Fruit fly (Drosophila melanogaster) whole organism, pupa: ENCODE data around the gene CG7406.
A peak's percentile ranks its signal among the peaks of the same experiment; 100 is the strongest.

Experiments
- CG12605 ChIP-seq: fragments of 200-800 bp; sonication (Bioruptor generic); IDR thresholded peaks from 2 replicates; pipeline ENCODE4 v1.3.6; 2022; ENCODE audit warnings: missing biosample characterization, missing genetic modification characterization
- CG14655 ChIP-seq: fragments of 200-800 bp; sonication (Bioruptor generic); optimal IDR thresholded peaks from 3 replicates; lab custom pipeline; 2017; ENCODE audit warnings: mild to moderate bottlenecking, missing biosample characterization, missing genetic modification reagents, missing genetic modification characterization
- CG15710 ChIP-seq: fragments of 200-800 bp; sonication (Bioruptor generic); optimal IDR thresholded peaks from 2 replicates; lab custom pipeline; 2018; ENCODE audit warnings: missing biosample characterization, mild to moderate bottlenecking, missing genetic modification characterization, moderate library complexity
- CG17806 ChIP-seq: fragments of 200-800 bp; sonication (Bioruptor generic); optimal IDR thresholded peaks from 2 replicates; lab custom pipeline; 2018; ENCODE audit warnings: missing biosample characterization, mild to moderate bottlenecking, missing genetic modification characterization, moderate library complexity
- CG34367 ChIP-seq: fragments of 200-800 bp; sonication (Bioruptor generic); optimal IDR thresholded peaks from 2 replicates; lab custom pipeline; 2018; ENCODE audit warnings: missing biosample characterization, mild to moderate bottlenecking, missing genetic modification characterization
- CG8159 ChIP-seq: fragments of 200-800 bp; sonication (Bioruptor generic); optimal IDR thresholded peaks from 3 replicates; lab custom pipeline; 2018; ENCODE audit warnings: missing biosample characterization, mild to moderate bottlenecking, missing genetic modification characterization, moderate library complexity
- CG8301 ChIP-seq: fragments of 200-800 bp; sonication (Bioruptor generic); optimal IDR thresholded peaks from 2 replicates; lab custom pipeline; 2018; ENCODE audit warnings: missing biosample characterization, mild to moderate bottlenecking, missing genetic modification characterization
- D1 ChIP-seq: fragments of 200-800 bp; sonication (Bioruptor generic); optimal IDR thresholded peaks from 2 replicates; lab custom pipeline; 2018; ENCODE audit warnings: missing biosample characterization, mild to moderate bottlenecking, missing genetic modification characterization, moderate library complexity
- EcR ChIP-seq: fragments of 200-800 bp; sonication (Bioruptor generic); optimal IDR thresholded peaks from 3 replicates; lab custom pipeline; 2019; ENCODE audit warnings: missing biosample characterization, missing genetic modification characterization, mild to moderate bottlenecking, moderate library complexity, missing genetic modification reagents
- Ets98B ChIP-seq: fragments of 200-800 bp; sonication (Bioruptor generic); IDR thresholded peaks from 2 replicates; pipeline ENCODE4 v1.3.6; 2022; ENCODE audit warnings: missing biosample characterization, missing genetic modification characterization
- Pif1B ChIP-seq: fragments of 200-800 bp; sonication (Bioruptor generic); optimal IDR thresholded peaks from 3 replicates; lab custom pipeline; 2016; ENCODE audit warnings: missing biosample characterization, missing genetic modification characterization
- Snoo ChIP-seq: fragments of 200-800 bp; sonication (Bioruptor generic); optimal IDR thresholded peaks from 3 replicates; lab custom pipeline; 2017; ENCODE audit warnings: missing biosample characterization, mild to moderate bottlenecking, missing genetic modification characterization, inconsistent platforms
- fd96Ca ChIP-seq: fragments of 200-800 bp; sonication (Bioruptor generic); IDR thresholded peaks from 3 replicates; pipeline ENCODE4 v1.3.6; 2022; ENCODE audit warnings: missing biosample characterization, missing genetic modification characterization

DNA sequence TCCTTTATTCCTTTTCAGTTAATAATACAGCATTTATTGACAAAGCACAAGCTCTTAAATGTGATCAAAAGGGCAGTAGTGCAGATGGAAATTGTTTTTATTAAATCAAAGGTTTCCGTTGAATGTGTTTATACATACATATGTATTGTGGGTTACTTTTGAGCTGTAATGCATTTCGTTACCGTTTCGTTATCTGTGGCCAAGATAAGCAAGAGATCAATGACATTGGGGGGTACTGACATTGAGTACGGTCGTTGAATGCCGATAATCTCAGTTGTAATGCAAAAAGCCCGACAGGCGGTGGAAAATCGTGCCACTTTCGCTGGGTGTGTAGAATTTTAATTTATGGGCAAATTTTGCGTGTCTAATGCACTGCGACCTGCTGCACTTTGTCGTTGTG lies 4.6 kb upstream of the CG7406 start:
- no peak for TF ChIP-seq CG8159 (tag; lab: Kevin White, UChicago)
- no peak for TF ChIP-seq CG34367 (tag; lab: Kevin White, UChicago)
- TF ChIP-seq CG8301 (tag; lab: Kevin White, UChicago) = no peak
- no peak for TF ChIP-seq CG17806 (tag; lab: Kevin White, UChicago)
- no peak for TF ChIP-seq fd96Ca (GFP tag; lab: Robert Waterston, UW)
- TF ChIP-seq Snoo (tag; lab: Kevin White, UChicago) = no peak
- TF ChIP-seq CG12605 (GFP tag; lab: Robert Waterston, UW) = no peak
- TF ChIP-seq Pif1B (GFP tag; lab: Kevin White, UChicago) = no peak
- no peak for TF ChIP-seq Ets98B (GFP tag; lab: Robert Waterston, UW)
- TF ChIP-seq D1 (tag; lab: Kevin White, UChicago) = no peak
- no peak for TF ChIP-seq CG14655 (GFP tag; lab: Kevin White, UChicago)
- TF ChIP-seq EcR (GFP tag; lab: Kevin White, UChicago) = peak; percentile 89
- TF ChIP-seq CG15710 (tag; lab: Kevin White, UChicago) = no peak
